Worm (Caenorhabditis elegans) whole organism, L1 larva: ENCODE results near the gene F54A3.6.
"Not testable (repeated sequence)": the region's sequence is repeated elsewhere in the genome, so short reads cannot be mapped to it uniquely, and the experiment has no call there.

Experiments used
- C04F5.9 ChIP-seq: sonication (generic microtip); optimal IDR thresholded peaks from 2 replicates; lab custom pipeline; 2016; ENCODE audit warnings: missing genetic modification characterization, missing compliant biosample characterization
- C16A3.4 ChIP-seq: fragments of 150-350 bp; optimal IDR thresholded peaks from 2 replicates; lab custom pipeline; 2014; ENCODE audit warnings: missing biosample characterization, missing genetic modification characterization
- C34B4.2 ChIP-seq: sonication (generic microtip); optimal IDR thresholded peaks from 2 replicates; lab custom pipeline; 2017; ENCODE audit warnings: mild to moderate bottlenecking, missing genetic modification characterization, missing compliant biosample characterization
- aha-1 ChIP-seq: fragments of 150-350 bp; optimal IDR thresholded peaks from 2 replicates; lab custom pipeline; 2014; ENCODE audit warnings: missing biosample characterization, missing genetic modification characterization
- aly-2 ChIP-seq: fragments of 150-350 bp; optimal IDR thresholded peaks from 2 replicates; lab custom pipeline; 2014; ENCODE audit warnings: missing biosample characterization, missing genetic modification characterization
- ceh-8 ChIP-seq: fragments of 200-800 bp; sonication (Bioruptor generic); optimal IDR thresholded peaks from 2 replicates; lab custom pipeline; 2018; ENCODE audit warnings: mild to moderate bottlenecking, missing genetic modification characterization, moderate library complexity, missing compliant biosample characterization
- ceh-88 ChIP-seq: fragments of 200-800 bp; sonication (Bioruptor generic); IDR thresholded peaks from 2 replicates; pipeline ENCODE4 v1.3.6; 2022; ENCODE audit warnings: missing genetic modification characterization, missing compliant biosample characterization
- ceh-90 ChIP-seq: sonication (generic microtip); optimal IDR thresholded peaks from 2 replicates; lab custom pipeline; 2016; ENCODE audit warnings: missing genetic modification characterization, missing compliant biosample characterization
- dpl-1 ChIP-seq, 3 experiments: fragments of 150-350 bp in 2 of 3; sonication (generic microtip) in 1 of 3; optimal IDR thresholded peaks; 2 replicates each; lab custom pipeline; 2014 to 2017; ENCODE audit warnings: missing biosample characterization in 3 of 3, missing genetic modification characterization in 3 of 3, missing genetic modification reagents in 3 of 3
- efl-1 ChIP-seq, 4 experiments: fragments of 150-350 bp; optimal IDR thresholded peaks in 3 of 4; peaks in 1 of 4; 1 replicate in 1 of 4; 2 replicates in 3 of 4; lab custom pipeline; 2014; ENCODE audit warnings: missing biosample characterization in 2 of 4, missing genetic modification characterization in 2 of 4, missing genetic modification reagents in 2 of 4
- egl-27 ChIP-seq, 2 experiments: fragments of 150-350 bp in 1 of 2; sonication (generic microtip); optimal IDR thresholded peaks; 3 replicates each; lab custom pipeline; 2017 to 2018; ENCODE audit warnings: missing biosample characterization in 2 of 2, missing genetic modification characterization in 2 of 2, missing genetic modification reagents in 2 of 2
- elt-2 ChIP-seq: sonication (generic microtip); optimal IDR thresholded peaks from 2 replicates; lab custom pipeline; 2016; ENCODE audit warnings: missing genetic modification characterization, mild to moderate bottlenecking, inconsistent platforms, missing compliant biosample characterization, missing genetic modification reagents
- elt-3 ChIP-seq, 6 experiments: fragments of 150-350 bp in 1 of 6; sonication (generic microtip); optimal IDR thresholded peaks; 2 replicates each; lab custom pipeline; 2017 to 2018; ENCODE audit warnings: missing biosample characterization in 6 of 6, missing genetic modification characterization in 6 of 6, inconsistent platforms in 1 of 6
- fkh-10 ChIP-seq: sonication (generic microtip); optimal IDR thresholded peaks from 2 replicates; lab custom pipeline; 2017; ENCODE audit warnings: missing biosample characterization, missing genetic modification reagents, missing genetic modification characterization
- hlh-17 ChIP-seq: fragments of 200-800 bp; sonication (Bioruptor generic); optimal IDR thresholded peaks from 2 replicates; lab custom pipeline; 2018; ENCODE audit warnings: missing genetic modification characterization, mild to moderate bottlenecking, missing compliant biosample characterization, moderate library complexity, borderline replicate concordance
- irx-1 ChIP-seq: sonication (generic microtip); optimal IDR thresholded peaks from 2 replicates; lab custom pipeline; 2016; ENCODE audit warnings: missing genetic modification characterization, missing compliant biosample characterization
- lin-13 ChIP-seq: fragments of 150-350 bp; optimal IDR thresholded peaks from 2 replicates; lab custom pipeline; 2014; ENCODE audit warnings: missing biosample characterization, missing genetic modification reagents, missing genetic modification characterization
- lin-14 ChIP-seq: fragments of 200-800 bp; sonication (Bioruptor generic); optimal IDR thresholded peaks from 2 replicates; lab custom pipeline; 2018; ENCODE audit warnings: mild to moderate bottlenecking, missing genetic modification characterization, moderate library complexity, missing compliant biosample characterization
- lin-35 ChIP-seq, 2 experiments: fragments of 150-350 bp; optimal IDR thresholded peaks; 2 replicates each; lab custom pipeline; 2014; ENCODE audit warnings: missing biosample characterization in 2 of 2, missing genetic modification characterization in 2 of 2, missing genetic modification reagents in 2 of 2
- lir-3 ChIP-seq: sonication (generic microtip); optimal IDR thresholded peaks from 2 replicates; lab custom pipeline; 2016; ENCODE audit warnings: mild to moderate bottlenecking, missing genetic modification characterization, moderate library complexity, missing compliant biosample characterization; ENCODE audit not compliant: poor library complexity
- lsy-2 ChIP-seq, 2 experiments: fragments of 150-350 bp; optimal IDR thresholded peaks; 2 replicates each; lab custom pipeline; 2014; ENCODE audit warnings: missing biosample characterization in 2 of 2, missing genetic modification characterization in 2 of 2
- mab-9 ChIP-seq: fragments of 200-800 bp; sonication (Bioruptor generic); IDR thresholded peaks from 2 replicates; pipeline ENCODE4 v1.3.6; 2022; ENCODE audit warnings: missing genetic modification reagents, missing genetic modification characterization, missing compliant biosample characterization
- nhr-19 ChIP-seq: fragments of 200-800 bp; sonication (Bioruptor generic); conservative IDR thresholded peaks from 2 replicates; pipeline ENCODE4 v1.3.6; 2022; ENCODE audit warnings: missing genetic modification characterization, missing compliant biosample characterization
- nhr-237 ChIP-seq: fragments of 150-350 bp; optimal IDR thresholded peaks from 2 replicates; lab custom pipeline; 2014; ENCODE audit warnings: missing biosample characterization, missing genetic modification characterization
- nhr-71 ChIP-seq: sonication (generic microtip); optimal IDR thresholded peaks from 2 replicates; lab custom pipeline; 2016; ENCODE audit warnings: mild to moderate bottlenecking, missing genetic modification characterization, moderate library complexity, missing compliant biosample characterization
- nhr-85 ChIP-seq: sonication (generic microtip); peaks from one replicate; lab custom pipeline; 2016; ENCODE audit warnings: missing genetic modification characterization, inconsistent platforms, missing compliant biosample characterization
- nhr-90 ChIP-seq: sonication (generic microtip); optimal IDR thresholded peaks from 2 replicates; lab custom pipeline; 2016; ENCODE audit warnings: mild to moderate bottlenecking, missing genetic modification characterization, missing compliant biosample characterization; ENCODE audit not compliant: poor library complexity
- pax-3 ChIP-seq: fragments of 200-800 bp; sonication (Bioruptor generic); optimal IDR thresholded peaks from 2 replicates; lab custom pipeline; 2018; ENCODE audit warnings: mild to moderate bottlenecking, missing genetic modification characterization, moderate library complexity, missing compliant biosample characterization
- skn-1 ChIP-seq: fragments of 150-350 bp; optimal IDR thresholded peaks from 2 replicates; lab custom pipeline; 2014; ENCODE audit warnings: missing biosample characterization, missing genetic modification characterization
- snpc-4 ChIP-seq: fragments of 150-350 bp; optimal IDR thresholded peaks from 2 replicates; lab custom pipeline; 2014; ENCODE audit warnings: missing biosample characterization, missing genetic modification characterization
- swsn-7 ChIP-seq: sonication (generic microtip); optimal IDR thresholded peaks from 2 replicates; lab custom pipeline; 2016; ENCODE audit warnings: missing genetic modification characterization, missing compliant biosample characterization
- tbx-2 ChIP-seq: sonication (generic microtip); optimal IDR thresholded peaks from 2 replicates; lab custom pipeline; 2016; ENCODE audit warnings: missing genetic modification characterization, missing compliant biosample characterization
- vab-15 ChIP-seq: sonication (generic microtip); optimal IDR thresholded peaks from 2 replicates; lab custom pipeline; 2017; ENCODE audit warnings: missing genotype, mild to moderate bottlenecking, missing genetic modification characterization, missing compliant biosample characterization
- ztf-4 ChIP-seq: fragments of 150-350 bp; optimal IDR thresholded peaks from 2 replicates; lab custom pipeline; 2014; ENCODE audit warnings: missing biosample characterization, missing genetic modification characterization

The F54A3.6 gene

ce11 chrII:2254861-2255260 lies 22.6 kb upstream of the F54A3.6 start, which contains the start of gene K09F6.3:
TSS of gene K09F6.3 (plus strand) at chrII:2255161.
- TF ChIP-seq ceh-90 (tag; lab: Kevin White, UChicago); lin-14; vab-15 (tag; lab: Kevin White, UChicago): not testable (repeated sequence)

- TF ChIP-seq lin-35 (GFP tag; optimal IDR thresholded peaks at IDR 0.05; lab: Kevin White, UChicago) (no peak), skn-1 (tag; lab: Kevin White, UChicago) (no peak), C04F5.9 (tag; lab: Kevin White, UChicago) (no peak), elt-3 (tag; optimal IDR thresholded peaks at IDR 0.05; lab: Kevin White, UChicago) (no peak), pax-3 (tag; lab: Kevin White, UChicago) (no peak), nhr-90 (no peak), lir-3 (no peak), mab-9 (GFP tag; lab: Robert Waterston, UW) (no peak), swsn-7 (tag; lab: Kevin White, UChicago) (no peak), nhr-71 (tag; lab: Kevin White, UChicago) (no peak), lin-13 (GFP tag; lab: Kevin White, UChicago) (no peak), elt-2 (tag; lab: Kevin White, UChicago) (no peak), nhr-237 (tag; lab: Kevin White, UChicago) (no peak), dpl-1 (GFP tag; optimal IDR thresholded peaks at IDR 0.05; lab: Kevin White, UChicago) (no peak), ceh-88 (no peak), aly-2 (no peak), egl-27 (tag; optimal IDR thresholded peaks at IDR 0.05; lab: Kevin White, UChicago) (no peak), fkh-10 (GFP tag; lab: Kevin White, UChicago) (no peak), tbx-2 (tag; lab: Kevin White, UChicago) (no peak), C34B4.2 (tag; lab: Kevin White, UChicago) (no peak)
These were observed 21.4 kb upstream of the F54A3.6 start for ce11 chrII:2253676-2254075.

- TF ChIP-seq ceh-8 (GFP tag; lab: Kevin White, UChicago): peak; percentile 8
- no peak for TF ChIP-seq tbx-2 (tag; lab: Kevin White, UChicago)
- TF ChIP-seq, all 84 proteins: peak for 1
These were observed 19.3 kb upstream of the F54A3.6 start for ce11 chrII:2251617-2252016.

- no peak for TF ChIP-seq irx-1 (tag; lab: Kevin White, UChicago)
- peak; percentile 7 for TF ChIP-seq nhr-85 (tag; lab: Kevin White, UChicago)
- TF ChIP-seq hlh-17: no peak
- TF ChIP-seq efl-1 (optimal IDR thresholded peaks at IDR 0.05; lab: Kevin White, UChicago): no peak
- peak in 1 of 2 experiments; percentile 54 for TF ChIP-seq efl-1 (GFP tag; optimal IDR thresholded peaks at IDR 0.05 in 1 of 2; lab: Kevin White, UChicago)
- TF ChIP-seq lin-14: no peak
- TF ChIP-seq aha-1 (tag; lab: Kevin White, UChicago): no peak
These were observed 11.1 kb upstream of the F54A3.6 start, which contains the start of gene F54A3.2 for ce11 chrII:2243342-2243741. TSS of gene F54A3.2 (plus strand) at chrII:2243642.

ce11 chrII:2236352-2236751 lies 4.1 kb upstream of the F54A3.6 start:
- TF ChIP-seq snpc-4 (no peak), ztf-4 (tag; lab: Kevin White, UChicago) (no peak), ceh-8 (GFP tag; lab: Kevin White, UChicago) (no peak), nhr-19 (GFP tag; lab: Robert Waterston, UW) (no peak), C16A3.4 (no peak), C04F5.9 (tag; lab: Kevin White, UChicago) (no peak), lsy-2 (tag; optimal IDR thresholded peaks at IDR 0.05; lab: Kevin White, UChicago) (no peak)
